Fruit fly (Drosophila melanogaster): ENCODE results near the gene CG13698.

Gene CG13698

DNA sequence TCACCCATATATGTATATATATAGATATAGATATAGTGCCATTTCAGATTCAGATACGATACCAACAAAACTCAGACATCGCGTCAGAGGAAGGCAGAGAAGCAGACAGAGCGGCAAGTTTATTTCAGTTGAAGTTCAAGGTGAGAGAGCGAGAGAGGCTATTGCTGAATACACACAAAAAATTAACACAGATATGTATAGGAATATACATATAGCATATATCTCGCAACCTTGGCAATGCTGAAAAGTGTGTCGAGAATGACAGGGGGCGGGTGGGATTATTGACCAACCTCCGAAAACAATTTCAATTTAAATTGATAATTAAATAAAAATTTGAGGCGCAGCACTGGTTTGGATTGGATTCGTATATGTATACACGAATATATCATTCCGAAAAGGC, 48.9 kb downstream of the CG13698 start:
- TF ChIP-seq vri (GFP tag; optimal IDR thresholded peaks at IDR 0.05), result peak; percentile 54
- TF ChIP-seq fkh (GFP tag; optimal IDR thresholded peaks at IDR 0.05), result peak; percentile 27
- no peak for TF ChIP-seq lz (GFP tag; optimal IDR thresholded peaks at IDR 0.05)

DNA sequence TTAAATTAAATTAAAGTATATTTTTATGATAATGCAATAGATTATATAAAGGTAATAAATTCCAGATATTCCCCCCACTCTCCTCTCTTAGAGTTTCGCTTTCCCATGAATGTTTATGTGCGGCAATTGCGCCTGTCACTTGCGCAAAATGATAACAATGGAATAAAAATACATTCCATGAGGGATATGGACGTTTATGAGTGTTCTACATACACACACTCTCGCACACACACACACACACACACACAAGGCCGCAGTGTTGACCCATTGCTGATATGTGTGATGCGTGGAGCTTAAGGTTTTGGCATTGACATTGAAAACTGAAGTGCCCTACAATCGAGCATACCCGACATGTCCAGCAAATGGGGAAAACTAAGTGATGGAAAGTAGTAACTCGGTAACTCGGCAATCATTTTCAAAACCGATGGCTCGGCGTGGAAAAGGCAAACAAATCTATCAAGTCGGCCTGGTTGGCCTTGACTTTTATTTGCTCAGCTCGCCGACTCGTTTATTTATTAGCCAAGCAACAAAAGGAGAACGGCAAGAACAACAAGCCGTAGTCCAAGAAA, 59.3 kb downstream of the CG13698 start:
- TF ChIP-seq Met (GFP tag; optimal IDR thresholded peaks at IDR 0.05) (no peak), CG16779 (tag; optimal IDR thresholded peaks at IDR 0.05) (no peak), dac (GFP tag; optimal IDR thresholded peaks at IDR 0.05) (no peak), fd59A (GFP tag; optimal IDR thresholded peaks at IDR 0.05) (no peak), Hr39 (GFP tag; optimal IDR thresholded peaks at IDR 0.05) (no peak), acj6 (GFP tag; optimal IDR thresholded peaks at IDR 0.05) (no peak), Ets21C (GFP tag; optimal IDR thresholded peaks at IDR 0.05) (no peak), Sox14 (GFP tag; optimal IDR thresholded peaks at IDR 0.05) (peak; percentile 6), CG6163 (GFP tag; IDR thresholded peaks at IDR 0.05) (no peak), CG11762 (GFP tag; optimal IDR thresholded peaks at IDR 0.05; ENCODE audit: insufficient read depth) (no peak), net (GFP tag; optimal IDR thresholded peaks at IDR 0.05) (no peak), CG3032 (tag; optimal IDR thresholded peaks at IDR 0.05) (no peak), dsx (GFP tag; optimal IDR thresholded peaks at IDR 0.05; ENCODE audit: poor library complexity, severe bottlenecking) (peak; percentile 8), CG15336 (GFP tag; IDR thresholded peaks at IDR 0.05) (no peak), Sox15 (GFP tag; optimal IDR thresholded peaks at IDR 0.05) (no peak), Eip78C (GFP tag) (peak; percentile 66), eg (GFP tag; IDR thresholded peaks at IDR 0.05) (no peak), svp (GFP tag) (peak; percentile 91), OdsH (GFP tag; optimal IDR thresholded peaks at IDR 0.05) (no peak), CG31627 (GFP tag; optimal IDR thresholded peaks at IDR 0.05) (no peak), fd85E (GFP tag; optimal IDR thresholded peaks at IDR 0.05) (no peak), CG10631 (GFP tag; optimal IDR thresholded peaks at IDR 0.05) (no peak), Gug (GFP tag; IDR thresholded peaks at IDR 0.05) (no peak), Hr4 (GFP tag; optimal IDR thresholded peaks at IDR 0.05) (no peak), Smox (GFP tag; optimal IDR thresholded peaks at IDR 0.05) (no peak), CG6854 (GFP tag; optimal IDR thresholded peaks at IDR 0.05) (no peak), Lpt (GFP tag; optimal IDR thresholded peaks at IDR 0.05) (no peak), CG3919 (GFP tag; optimal IDR thresholded peaks at IDR 0.05) (no peak), pdm3 (GFP tag; optimal IDR thresholded peaks at IDR 0.05) (no peak), CG7368 (GFP tag; optimal IDR thresholded peaks at IDR 0.05) (no peak), salr (GFP tag; optimal IDR thresholded peaks at IDR 0.05) (no peak), cyc (GFP tag; optimal IDR thresholded peaks at IDR 0.05) (no peak), CG8632 (GFP tag; optimal IDR thresholded peaks at IDR 0.05) (no peak), spab (GFP tag; optimal IDR thresholded peaks at IDR 0.05) (no peak), CG4318 (GFP tag; optimal IDR thresholded peaks at IDR 0.05) (no peak), vri (GFP tag; optimal IDR thresholded peaks at IDR 0.05) (peak; percentile 44), CG10669 (GFP tag; optimal IDR thresholded peaks at IDR 0.05) (peak; percentile 50), CG32006 (GFP tag; optimal IDR thresholded peaks at IDR 0.05) (no peak), Sox102F (GFP tag; optimal IDR thresholded peaks at IDR 0.05) (no peak), esn (GFP tag; optimal IDR thresholded peaks at IDR 0.05) (no peak), CG6808 (GFP tag; optimal IDR thresholded peaks at IDR 0.05) (peak; percentile 15), fkh (GFP tag; optimal IDR thresholded peaks at IDR 0.05) (peak; percentile 42), achi (GFP tag; optimal IDR thresholded peaks at IDR 0.05) (no peak), CG11294 (GFP tag; IDR thresholded peaks at IDR 0.05) (no peak), CG8119 (GFP tag; IDR thresholded peaks at IDR 0.05) (no peak), Hr38 (GFP tag; optimal IDR thresholded peaks at IDR 0.05) (no peak), CG6276 (GFP tag; optimal IDR thresholded peaks at IDR 0.05) (no peak), Ets96B (tag; optimal IDR thresholded peaks at IDR 0.05) (peak; percentile 51), CG11902 (GFP tag; optimal IDR thresholded peaks at IDR 0.05) (no peak), Eip93F (GFP tag; optimal IDR thresholded peaks at IDR 0.05) (no peak)

Measured in whole organism, prepupa.